Worm (Caenorhabditis elegans): Measurements from ENCODE around the gene abu-11.

The abu-11 gene

DNA sequence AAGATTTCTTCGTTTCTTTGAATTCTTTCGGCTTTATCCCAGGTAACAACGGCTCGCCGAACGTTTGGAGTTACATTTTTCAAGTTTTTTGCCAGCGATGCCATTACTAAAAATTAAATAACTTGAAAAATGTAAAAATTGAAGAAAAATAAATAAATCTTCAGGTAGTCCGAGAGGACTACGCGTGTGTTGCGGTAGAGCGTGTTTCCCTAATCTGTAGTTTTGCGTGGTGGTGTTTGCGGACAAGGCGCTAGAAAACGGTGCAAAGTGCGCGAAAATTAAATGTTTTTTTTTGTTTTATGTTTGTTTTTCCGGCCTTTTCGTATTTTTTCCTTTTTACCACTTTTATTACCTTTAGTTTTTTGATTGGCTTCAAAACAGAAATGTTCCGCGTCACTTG is 38.5 kb downstream of the abu-11 start, which contains the start of gene mrpl-28:
Gene mrpl-28, minus strand, starts transcription at position 106 of the 400 bp plus-strand sequence.
- TF ChIP-seq daf-8 (GFP tag; IDR thresholded peaks at IDR 0.05) (no peak), lin-1 (GFP tag; IDR thresholded peaks at IDR 0.05) (no peak; the same call in 1 of the 2 replicates), cey-2 (tag; optimal IDR thresholded peaks at IDR 0.05; ENCODE audit: borderline replicate concordance, insufficient read depth) (no peak), gei-8 (GFP tag; optimal IDR thresholded peaks at IDR 0.05) (no peak), zag-1 (tag; optimal IDR thresholded peaks at IDR 0.05) (no peak), spr-1 (tag; optimal IDR thresholded peaks at IDR 0.05) (peak; percentile 71), nhr-77 (tag; optimal IDR thresholded peaks at IDR 0.05) (peak; percentile 66), nhr-28 (tag; optimal IDR thresholded peaks at IDR 0.05) (peak; percentile 72), tra-1 (GFP tag; IDR thresholded peaks at IDR 0.05) (0 out of 2 replicates have a peak, but pooled peaks have one; percentile 49), pqm-1 (tag; optimal IDR thresholded peaks at IDR 0.05) (no peak), hmg-1.1 (GFP tag; IDR thresholded peaks at IDR 0.05) (peak; percentile 71), daf-16 (GFP tag; optimal IDR thresholded peaks at IDR 0.05) (peak; percentile 19 to 35), daf-16 (tag; optimal IDR thresholded peaks at IDR 0.05) (peak; percentile 48), nhr-41 (GFP tag; IDR thresholded peaks at IDR 0.05) (no peak), nhr-11 (tag; optimal IDR thresholded peaks at IDR 0.05) (peak; percentile 86), T26A8.4 (GFP tag; IDR thresholded peaks at IDR 0.05) (peak; percentile 92), F37D6.2 (tag; optimal IDR thresholded peaks at IDR 0.05) (peak; percentile 74), aha-1 (tag) (no peak), mes-2 (tag; optimal IDR thresholded peaks at IDR 0.05; ENCODE audit: poor library complexity, severe bottlenecking) (peak; percentile 94), pha-4 (GFP tag; IDR thresholded peaks at IDR 0.05) (peak; percentile 80; the same call in 1 of the 2 replicates), pha-4 (tag; optimal IDR thresholded peaks at IDR 0.05) (peak; percentile 97), lin-29 (GFP tag; IDR thresholded peaks at IDR 0.05) (0 out of 2 replicates have a peak, but pooled peaks have one; percentile 47), zfp-3 (GFP tag; conservative IDR thresholded peaks at IDR 0.05) (peak; percentile 57), attf-4 (tag; optimal IDR thresholded peaks at IDR 0.05) (no peak), mdl-1 (tag; optimal IDR thresholded peaks at IDR 0.05) (peak in 1 of 2 experiments; percentile 21), egl-27 (tag; optimal IDR thresholded peaks at IDR 0.05) (no peak), egl-43 (GFP tag; IDR thresholded peaks at IDR 0.05) (peak; percentile 70), snpc-4 (tag; optimal IDR thresholded peaks at IDR 0.05) (no peak), madf-5 (GFP tag; IDR thresholded peaks at IDR 0.05) (no peak), R02D3.7 (tag; optimal IDR thresholded peaks at IDR 0.05) (no peak), ceh-28 (tag; optimal IDR thresholded peaks at IDR 0.05) (no peak), Y5F2A.4 (GFP tag; optimal IDR thresholded peaks at IDR 0.05) (peak; percentile 9), rbr-2 (tag; optimal IDR thresholded peaks at IDR 0.05) (peak; percentile 90), lin-39 (tag; optimal IDR thresholded peaks at IDR 0.05) (no peak), duxl-1 (tag; optimal IDR thresholded peaks at IDR 0.05; ENCODE audit: poor library complexity) (peak; percentile 87), arid-1 (GFP tag; conservative IDR thresholded peaks at IDR 0.05) (peak; percentile 78), hif-1 (tag; optimal IDR thresholded peaks at IDR 0.05) (peak in 1 of 2 experiments; percentile 61), dpl-1 (GFP tag; optimal IDR thresholded peaks at IDR 0.05) (peak; percentile 97), ama-1 (optimal IDR thresholded peaks at IDR 0.05) (peak; percentile 54), F44E2.7 (GFP tag; IDR thresholded peaks at IDR 0.05) (no peak), set-16 (GFP tag; IDR thresholded peaks at IDR 0.05) (no peak), lsy-2 (tag; optimal IDR thresholded peaks at IDR 0.05) (peak; percentile 60 to 95), jun-1 (tag; optimal IDR thresholded peaks at IDR 0.05) (peak; percentile 60), ZK337.2 (GFP tag; IDR thresholded peaks at IDR 0.05) (peak; percentile 55; the same call in 1 of the 2 replicates), aly-2 (tag; optimal IDR thresholded peaks at IDR 0.05) (no peak), ceh-44 (GFP tag; IDR thresholded peaks at IDR 0.05) (no peak), dmd-8 (GFP tag; IDR thresholded peaks at IDR 0.05) (no peak), daf-19 (GFP tag; conservative IDR thresholded peaks at IDR 0.05) (no peak), nhr-42 (GFP tag; IDR thresholded peaks at IDR 0.05) (peak; percentile 53; the same call in 1 of the 2 replicates), F26F4.8 (GFP tag; conservative IDR thresholded peaks at IDR 0.05) (no peak), nhr-237 (tag; optimal IDR thresholded peaks at IDR 0.05) (no peak), lin-38 (GFP tag; IDR thresholded peaks at IDR 0.05) (peak; percentile 99)

Data from whole organism, L4 larva.